Worm (Caenorhabditis elegans) whole organism, L1 larva: ENCODE measurements around the gene spd-3.

Experiments
- C04F5.9 ChIP-seq: sonication (generic microtip); optimal IDR thresholded peaks from 2 replicates; lab custom pipeline; 2016; ENCODE audit warnings: missing genetic modification characterization, missing compliant biosample characterization
- C16A3.4 ChIP-seq: fragments of 150-350 bp; optimal IDR thresholded peaks from 2 replicates; lab custom pipeline; 2014; ENCODE audit warnings: missing biosample characterization, missing genetic modification characterization
- F16B12.6 ChIP-seq: fragments of 150-350 bp; optimal IDR thresholded peaks from 2 replicates; lab custom pipeline; 2014; ENCODE audit warnings: missing biosample characterization, missing genetic modification characterization
- Y116A8C.19 ChIP-seq: sonication (generic microtip); optimal IDR thresholded peaks from 2 replicates; lab custom pipeline; 2016; ENCODE audit warnings: missing compliant biosample characterization, missing genetic modification characterization, borderline replicate concordance
- aha-1 ChIP-seq: fragments of 150-350 bp; optimal IDR thresholded peaks from 2 replicates; lab custom pipeline; 2014; ENCODE audit warnings: missing biosample characterization, missing genetic modification characterization
- blmp-1 ChIP-seq: fragments of 150-350 bp; optimal IDR thresholded peaks from 2 replicates; lab custom pipeline; 2014; ENCODE audit warnings: missing biosample characterization, missing genetic modification characterization
- ceh-63 ChIP-seq: fragments of 200-800 bp; sonication (Bioruptor generic); optimal IDR thresholded peaks from 2 replicates; lab custom pipeline; 2018; ENCODE audit warnings: mild to moderate bottlenecking, missing genetic modification characterization, missing compliant biosample characterization
- ceh-8 ChIP-seq: fragments of 200-800 bp; sonication (Bioruptor generic); optimal IDR thresholded peaks from 2 replicates; lab custom pipeline; 2018; ENCODE audit warnings: mild to moderate bottlenecking, missing genetic modification characterization, moderate library complexity, missing compliant biosample characterization
- ceh-82 ChIP-seq, 3 experiments: fragments of 150-350 bp in 1 of 3; sonication (generic microtip) in 2 of 3; optimal IDR thresholded peaks; 2 replicates each; lab custom pipeline; 2014 to 2017; ENCODE audit warnings: missing biosample characterization in 3 of 3, missing genetic modification characterization in 3 of 3
- ceh-88 ChIP-seq: fragments of 200-800 bp; sonication (Bioruptor generic); IDR thresholded peaks from 2 replicates; pipeline ENCODE4 v1.3.6; 2022; ENCODE audit warnings: missing genetic modification characterization, missing compliant biosample characterization
- ceh-90 ChIP-seq: sonication (generic microtip); optimal IDR thresholded peaks from 2 replicates; lab custom pipeline; 2016; ENCODE audit warnings: missing genetic modification characterization, missing compliant biosample characterization
- dpl-1 ChIP-seq, 3 experiments: fragments of 150-350 bp in 2 of 3; sonication (generic microtip) in 1 of 3; optimal IDR thresholded peaks; 2 replicates each; lab custom pipeline; 2014 to 2017; ENCODE audit warnings: missing biosample characterization in 3 of 3, missing genetic modification characterization in 3 of 3, missing genetic modification reagents in 3 of 3
- dsc-1 ChIP-seq: sonication (generic microtip); optimal IDR thresholded peaks from 2 replicates; lab custom pipeline; 2016; ENCODE audit warnings: mild to moderate bottlenecking, missing genetic modification characterization, missing compliant biosample characterization
- efl-1 ChIP-seq, 4 experiments: fragments of 150-350 bp; optimal IDR thresholded peaks in 3 of 4; peaks in 1 of 4; 1 replicate in 1 of 4; 2 replicates in 3 of 4; lab custom pipeline; 2014; ENCODE audit warnings: missing biosample characterization in 2 of 4, missing genetic modification characterization in 2 of 4, missing genetic modification reagents in 2 of 4
- egl-13 ChIP-seq: sonication (generic microtip); optimal IDR thresholded peaks from 2 replicates; lab custom pipeline; 2016; ENCODE audit warnings: missing genotype, missing genetic modification reagents, missing genetic modification characterization, missing compliant biosample characterization
- egl-27 ChIP-seq, 2 experiments: fragments of 150-350 bp in 1 of 2; sonication (generic microtip); optimal IDR thresholded peaks; 3 replicates each; lab custom pipeline; 2017 to 2018; ENCODE audit warnings: missing biosample characterization in 2 of 2, missing genetic modification characterization in 2 of 2, missing genetic modification reagents in 2 of 2
- elt-2 ChIP-seq: sonication (generic microtip); optimal IDR thresholded peaks from 2 replicates; lab custom pipeline; 2016; ENCODE audit warnings: missing genetic modification characterization, mild to moderate bottlenecking, inconsistent platforms, missing compliant biosample characterization, missing genetic modification reagents
- ets-5 ChIP-seq: fragments of 200-800 bp; sonication (Bioruptor generic); IDR thresholded peaks from 2 replicates; pipeline ENCODE4 v1.3.6; 2022; ENCODE audit warnings: missing genetic modification characterization, missing compliant biosample characterization
- fkh-10 ChIP-seq: sonication (generic microtip); optimal IDR thresholded peaks from 2 replicates; lab custom pipeline; 2017; ENCODE audit warnings: missing biosample characterization, missing genetic modification reagents, missing genetic modification characterization
- fkh-4 ChIP-seq: sonication (generic microtip); optimal IDR thresholded peaks from 2 replicates; lab custom pipeline; 2016; ENCODE audit warnings: missing compliant biosample characterization, missing genetic modification characterization, borderline replicate concordance
- fkh-8 ChIP-seq: sonication (generic microtip); optimal IDR thresholded peaks from 2 replicates; lab custom pipeline; 2016; ENCODE audit warnings: mild to moderate bottlenecking, missing genetic modification characterization, missing compliant biosample characterization
- fos-1 ChIP-seq: fragments of 150-350 bp; optimal IDR thresholded peaks from 2 replicates; lab custom pipeline; 2014; ENCODE audit warnings: missing biosample characterization, missing genetic modification characterization
- hlh-17 ChIP-seq: fragments of 200-800 bp; sonication (Bioruptor generic); optimal IDR thresholded peaks from 2 replicates; lab custom pipeline; 2018; ENCODE audit warnings: missing genetic modification characterization, mild to moderate bottlenecking, missing compliant biosample characterization, moderate library complexity, borderline replicate concordance
- jun-1 ChIP-seq: fragments of 150-350 bp; optimal IDR thresholded peaks from 2 replicates; lab custom pipeline; 2014; ENCODE audit warnings: missing biosample characterization, missing genetic modification reagents, missing genetic modification characterization
- lin-14 ChIP-seq: fragments of 200-800 bp; sonication (Bioruptor generic); optimal IDR thresholded peaks from 2 replicates; lab custom pipeline; 2018; ENCODE audit warnings: mild to moderate bottlenecking, missing genetic modification characterization, moderate library complexity, missing compliant biosample characterization
- lin-35 ChIP-seq, 2 experiments: fragments of 150-350 bp; optimal IDR thresholded peaks; 2 replicates each; lab custom pipeline; 2014; ENCODE audit warnings: missing biosample characterization in 2 of 2, missing genetic modification characterization in 2 of 2, missing genetic modification reagents in 2 of 2
- lir-3 ChIP-seq: sonication (generic microtip); optimal IDR thresholded peaks from 2 replicates; lab custom pipeline; 2016; ENCODE audit warnings: mild to moderate bottlenecking, missing genetic modification characterization, moderate library complexity, missing compliant biosample characterization; ENCODE audit not compliant: poor library complexity
- lsy-2 ChIP-seq, 2 experiments: fragments of 150-350 bp; optimal IDR thresholded peaks; 2 replicates each; lab custom pipeline; 2014; ENCODE audit warnings: missing biosample characterization in 2 of 2, missing genetic modification characterization in 2 of 2
- mdl-1 ChIP-seq, 2 experiments: fragments of 150-350 bp; optimal IDR thresholded peaks; 2 replicates each; lab custom pipeline; 2014 to 2017; ENCODE audit warnings: missing biosample characterization in 2 of 2, missing genetic modification characterization in 2 of 2, inconsistent platforms in 1 of 2
- mep-1 ChIP-seq: fragments of 150-350 bp; optimal IDR thresholded peaks from 2 replicates; lab custom pipeline; 2014; ENCODE audit warnings: missing biosample characterization, missing genetic modification characterization
- nhr-20 ChIP-seq: sonication (generic microtip); optimal IDR thresholded peaks from 2 replicates; lab custom pipeline; 2016; ENCODE audit warnings: mild to moderate bottlenecking, missing genetic modification characterization, missing compliant biosample characterization
- nhr-47 ChIP-seq: sonication (generic microtip); optimal IDR thresholded peaks from 2 replicates; lab custom pipeline; 2016; ENCODE audit warnings: mild to moderate bottlenecking, missing genetic modification characterization, moderate library complexity, missing compliant biosample characterization
- nhr-71 ChIP-seq: sonication (generic microtip); optimal IDR thresholded peaks from 2 replicates; lab custom pipeline; 2016; ENCODE audit warnings: mild to moderate bottlenecking, missing genetic modification characterization, moderate library complexity, missing compliant biosample characterization
- nhr-77 ChIP-seq: fragments of 150-350 bp; optimal IDR thresholded peaks from 2 replicates; lab custom pipeline; 2014; ENCODE audit warnings: missing biosample characterization, missing genetic modification characterization
- pqm-1 ChIP-seq: sonication (generic microtip); optimal IDR thresholded peaks from 3 replicates; lab custom pipeline; 2017; ENCODE audit warnings: missing biosample characterization, missing genetic modification characterization
- skn-1 ChIP-seq: fragments of 150-350 bp; optimal IDR thresholded peaks from 2 replicates; lab custom pipeline; 2014; ENCODE audit warnings: missing biosample characterization, missing genetic modification characterization
- snpc-4 ChIP-seq: fragments of 150-350 bp; optimal IDR thresholded peaks from 2 replicates; lab custom pipeline; 2014; ENCODE audit warnings: missing biosample characterization, missing genetic modification characterization
- snu-23 ChIP-seq: sonication (generic microtip); optimal IDR thresholded peaks from 2 replicates; lab custom pipeline; 2016; ENCODE audit warnings: missing genetic modification characterization, missing compliant biosample characterization
- sox-4 ChIP-seq: sonication (generic microtip); optimal IDR thresholded peaks from 2 replicates; lab custom pipeline; 2016; ENCODE audit warnings: missing genetic modification characterization, missing compliant biosample characterization
- sup-37 ChIP-seq: fragments of 200-800 bp; sonication (Bioruptor generic); optimal IDR thresholded peaks from 2 replicates; lab custom pipeline; 2018; ENCODE audit warnings: mild to moderate bottlenecking, missing genetic modification characterization, missing compliant biosample characterization
- swsn-7 ChIP-seq: sonication (generic microtip); optimal IDR thresholded peaks from 2 replicates; lab custom pipeline; 2016; ENCODE audit warnings: missing genetic modification characterization, missing compliant biosample characterization
- tbx-2 ChIP-seq: sonication (generic microtip); optimal IDR thresholded peaks from 2 replicates; lab custom pipeline; 2016; ENCODE audit warnings: missing genetic modification characterization, missing compliant biosample characterization
- unc-30 ChIP-seq: sonication (generic microtip); optimal IDR thresholded peaks from 2 replicates; lab custom pipeline; 2017; ENCODE audit warnings: missing biosample characterization, missing genetic modification characterization
- unc-86 ChIP-seq: sonication (generic microtip); optimal IDR thresholded peaks from 2 replicates; lab custom pipeline; 2016; ENCODE audit warnings: missing genetic modification characterization, missing compliant biosample characterization
- unc-98 ChIP-seq: fragments of 200-800 bp; sonication (Bioruptor generic); IDR thresholded peaks from 2 replicates; pipeline ENCODE4 v1.3.6; 2022; ENCODE audit warnings: missing genetic modification characterization, missing compliant biosample characterization
- xbp-1 ChIP-seq: sonication (generic microtip); optimal IDR thresholded peaks from 2 replicates; lab custom pipeline; 2016; ENCODE audit warnings: missing genetic modification characterization, missing compliant biosample characterization
- zip-4 ChIP-seq: fragments of 200-800 bp; sonication (Bioruptor generic); optimal IDR thresholded peaks from 2 replicates; lab custom pipeline; 2018; ENCODE audit warnings: mild to moderate bottlenecking, missing genetic modification characterization, moderate library complexity, missing compliant biosample characterization

The spd-3 gene

DNA sequence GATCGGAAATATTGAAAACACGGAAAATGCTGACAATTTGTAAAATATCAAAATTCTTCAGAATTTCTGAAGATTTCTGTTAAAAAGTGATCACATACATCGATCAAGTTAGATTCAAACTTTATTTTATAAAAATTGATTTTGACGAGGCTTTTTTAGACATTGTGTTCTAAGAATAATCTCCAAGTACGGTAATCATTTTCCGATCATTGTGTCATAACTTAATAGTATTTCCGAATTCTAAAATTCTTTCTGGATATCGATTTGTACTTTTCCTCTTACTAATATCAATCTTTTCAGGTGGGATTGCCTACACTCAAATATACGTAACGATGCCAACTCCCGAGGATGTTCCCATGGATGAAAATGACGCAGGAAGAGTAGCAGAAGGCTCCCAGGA lies 5.5 kb upstream of the spd-3 start, which contains the start of gene usp-4 (continued):
- no peak for TF ChIP-seq fkh-8 (tag; lab: Kevin White, UChicago)

DNA sequence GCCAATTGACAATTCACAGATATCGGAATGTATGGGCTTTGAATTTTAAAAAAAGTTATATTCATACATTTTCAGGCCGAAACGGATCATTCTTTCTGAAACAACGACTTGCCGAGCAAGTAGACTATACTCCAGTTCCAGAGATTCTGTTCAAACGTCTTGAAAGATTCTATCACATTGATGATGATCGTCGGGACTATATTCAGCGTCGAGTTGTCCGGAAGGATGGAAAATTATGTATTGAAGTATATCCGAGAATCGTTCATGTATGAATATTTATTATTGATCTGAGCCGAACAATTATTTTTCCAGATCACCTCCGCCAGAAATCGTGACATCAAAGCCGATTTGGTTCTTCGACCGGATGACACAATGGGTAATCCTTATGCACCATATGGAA lies 4.9 kb upstream of the spd-3 start:
- TF ChIP-seq ceh-82 (tag; optimal IDR thresholded peaks at IDR 0.05; lab: Kevin White, UChicago): no peak
- no peak for TF ChIP-seq ceh-88
- TF ChIP-seq fkh-10 (GFP tag; lab: Kevin White, UChicago): no peak
- no peak for TF ChIP-seq swsn-7
- no peak for TF ChIP-seq zip-4 (GFP tag; lab: Kevin White, UChicago)
- TF ChIP-seq sox-4: no peak
- TF ChIP-seq pqm-1: no peak
- no peak for TF ChIP-seq C04F5.9 (tag; lab: Kevin White, UChicago)
- no peak for TF ChIP-seq ceh-8 (GFP tag; lab: Kevin White, UChicago)
- no peak for TF ChIP-seq skn-1 (tag; lab: Kevin White, UChicago)
- TF ChIP-seq snu-23 (GFP tag; lab: Kevin White, UChicago): no peak
- TF ChIP-seq unc-98 (GFP tag; lab: Robert Waterston, UW): no peak
- no peak for TF ChIP-seq unc-30
- TF ChIP-seq hlh-17 (GFP tag; lab: Kevin White, UChicago): no peak
- TF ChIP-seq jun-1 (tag; lab: Kevin White, UChicago): no peak
- TF ChIP-seq ceh-63 (GFP tag; lab: Kevin White, UChicago): no peak

ce11 chrIV:6767240-6767639 lies 4.7 kb downstream of the spd-3 start:
- no peak for TF ChIP-seq egl-27 (tag; optimal IDR thresholded peaks at IDR 0.05; lab: Kevin White, UChicago)
- peak; percentile 16 for TF ChIP-seq dsc-1 (tag; lab: Kevin White, UChicago)
- TF ChIP-seq ceh-82 (tag; optimal IDR thresholded peaks at IDR 0.05; lab: Kevin White, UChicago): peak; percentile 18 to 75 (median 41)
- peak in 1 of 3 experiments; percentile 17 for TF ChIP-seq dpl-1 (GFP tag; optimal IDR thresholded peaks at IDR 0.05; lab: Kevin White, UChicago)
- peak; percentile 50 for TF ChIP-seq egl-13 (tag; lab: Kevin White, UChicago)
- TF ChIP-seq ets-5 (GFP tag; lab: Robert Waterston, UW): 0 out of 2 replicates have a peak, but pooled peaks have one; percentile 70
- no peak for TF ChIP-seq F16B12.6 (tag; lab: Kevin White, UChicago)
- peak; percentile 61 for TF ChIP-seq snu-23 (GFP tag; lab: Kevin White, UChicago)
- peak; percentile 28 for TF ChIP-seq elt-2
- peak; percentile 12 for TF ChIP-seq nhr-77 (tag; lab: Kevin White, UChicago)
- peak; percentile 75 for TF ChIP-seq nhr-71 (tag; lab: Kevin White, UChicago)
- TF ChIP-seq Y116A8C.19 (tag; lab: Kevin White, UChicago): no peak
- TF ChIP-seq fkh-8 (tag; lab: Kevin White, UChicago): peak; percentile 71
- no peak for TF ChIP-seq ceh-8 (GFP tag; lab: Kevin White, UChicago)
- TF ChIP-seq sup-37 (GFP tag; lab: Kevin White, UChicago): no peak
- peak; percentile 42 for TF ChIP-seq nhr-47 (tag; lab: Kevin White, UChicago)
- TF ChIP-seq lsy-2 (tag; optimal IDR thresholded peaks at IDR 0.05; lab: Kevin White, UChicago): peak; percentile 59 to 74
- TF ChIP-seq snpc-4 (tag; lab: Kevin White, UChicago): no peak
- TF ChIP-seq swsn-7: peak; percentile 57
- peak; percentile 33 for TF ChIP-seq jun-1 (tag; lab: Kevin White, UChicago)
- no peak for TF ChIP-seq fkh-4 (tag; lab: Kevin White, UChicago)
- peak; percentile 54 for TF ChIP-seq mep-1 (tag; lab: Kevin White, UChicago)
- peak; percentile 58 for TF ChIP-seq tbx-2
- TF ChIP-seq fkh-10 (GFP tag; lab: Kevin White, UChicago): no peak
- no peak for TF ChIP-seq aha-1
- TF ChIP-seq unc-86 (tag; lab: Kevin White, UChicago): peak; percentile 52
- peak; percentile 21 for TF ChIP-seq C16A3.4 (tag; lab: Kevin White, UChicago)
- TF ChIP-seq fos-1 (tag; lab: Kevin White, UChicago): peak; percentile 25
- TF ChIP-seq blmp-1 (tag; lab: Kevin White, UChicago): peak; percentile 64
- peak; percentile 19 for TF ChIP-seq nhr-20
- peak; percentile 16 for TF ChIP-seq xbp-1 (tag; lab: Kevin White, UChicago)
- peak; percentile 32 for TF ChIP-seq lir-3 (tag; lab: Kevin White, UChicago)
- TF ChIP-seq skn-1 (tag; lab: Kevin White, UChicago): peak; percentile 39
- TF ChIP-seq lin-14: peak; percentile 87
- peak; percentile 52 to 58 for TF ChIP-seq efl-1 (optimal IDR thresholded peaks at IDR 0.05; lab: Kevin White, UChicago)
- peak in 1 of 2 experiments; percentile 30 for TF ChIP-seq efl-1 (GFP tag; optimal IDR thresholded peaks at IDR 0.05 in 1 of 2; lab: Kevin White, UChicago)
- no peak for TF ChIP-seq ceh-90
- peak in 1 of 2 experiments; percentile 39 for TF ChIP-seq mdl-1 (tag; optimal IDR thresholded peaks at IDR 0.05; lab: Kevin White, UChicago)
- peak; percentile 42 to 46 for TF ChIP-seq lin-35 (GFP tag; optimal IDR thresholded peaks at IDR 0.05; lab: Kevin White, UChicago)
